Fruit fly (Drosophila melanogaster): ENCODE results near the gene att-ORFB.

- TF ChIP-seq fkh (GFP tag; optimal IDR thresholded peaks at IDR 0.05) (no peak), CG11762 (GFP tag; optimal IDR thresholded peaks at IDR 0.05; ENCODE audit: insufficient read depth) (no peak), CG10669 (GFP tag; optimal IDR thresholded peaks at IDR 0.05) (no peak), Hr39 (GFP tag; optimal IDR thresholded peaks at IDR 0.05) (no peak), Ets21C (GFP tag; optimal IDR thresholded peaks at IDR 0.05) (no peak), CG9139 (GFP tag; optimal IDR thresholded peaks at IDR 0.05) (no peak), Eip75B (GFP tag; optimal IDR thresholded peaks at IDR 0.05) (no peak), CG10631 (GFP tag; optimal IDR thresholded peaks at IDR 0.05) (no peak), salr (GFP tag; optimal IDR thresholded peaks at IDR 0.05) (no peak), fd85E (GFP tag; optimal IDR thresholded peaks at IDR 0.05) (no peak), Sox14 (GFP tag; optimal IDR thresholded peaks at IDR 0.05) (no peak), OdsH (GFP tag; optimal IDR thresholded peaks at IDR 0.05) (no peak), spab (GFP tag; optimal IDR thresholded peaks at IDR 0.05) (no peak)
Observed at dm6 chr3R:20573326-20573725, 19.1 kb upstream of the att-ORFB start.

All from whole organism, prepupa.